Fruit fly (Drosophila melanogaster): Measurements from ENCODE around the gene strat.

Gene strat

DNA sequence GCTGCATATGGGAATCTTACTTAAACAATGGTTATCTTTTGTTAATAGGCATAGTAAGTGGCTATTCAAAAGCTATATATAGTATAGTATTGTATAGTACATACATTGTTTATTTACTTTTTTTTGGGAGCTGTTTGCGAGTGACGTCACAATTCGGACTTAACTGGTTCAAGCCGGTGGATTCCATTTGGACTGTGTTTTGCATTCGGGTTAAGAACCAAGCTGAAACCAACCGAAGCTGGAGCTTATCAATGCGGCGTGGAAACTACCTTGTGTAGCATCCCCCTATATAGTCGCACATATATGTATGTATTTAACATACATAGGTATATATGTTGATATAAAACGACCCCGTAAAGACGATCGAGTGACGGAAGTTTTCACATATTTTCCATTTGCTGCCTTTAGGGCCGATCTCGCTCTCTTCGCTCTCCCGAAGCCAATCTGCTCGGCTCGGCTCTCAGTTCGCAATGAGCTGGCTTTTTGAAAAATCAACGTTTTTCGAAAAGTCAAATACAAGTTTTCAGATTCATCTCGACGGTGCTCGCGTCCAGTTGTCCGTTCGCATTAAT lies 8.5 kb downstream of the strat start:
- TF ChIP-seq CG10274 (GFP tag; optimal IDR thresholded peaks at IDR 0.05) (no peak), Deaf1 (tag; optimal IDR thresholded peaks at IDR 0.05) (peak; percentile 56), wor (GFP tag; IDR thresholded peaks at IDR 0.05) (no peak), CG11398 (GFP tag; optimal IDR thresholded peaks at IDR 0.05) (no peak), Dref (GFP tag; IDR thresholded peaks at IDR 0.05) (no peak), CG34376 (GFP tag; optimal IDR thresholded peaks at IDR 0.05) (peak; percentile 72), CG7839 (tag; optimal IDR thresholded peaks at IDR 0.05) (no peak), Med (GFP tag) (peak; percentile 13), CG17361 (GFP tag; IDR thresholded peaks at IDR 0.05) (no peak), gfzf (GFP tag; optimal IDR thresholded peaks at IDR 0.05) (no peak), gem (tag; optimal IDR thresholded peaks at IDR 0.05) (peak; percentile 51), CG7357 (GFP tag; IDR thresholded peaks at IDR 0.05) (no peak), Trl (optimal IDR thresholded peaks at IDR 0.05) (peak; percentile 34 to 47), Trl (GFP tag; optimal IDR thresholded peaks at IDR 0.05) (no peak), chinmo (GFP tag; IDR thresholded peaks at IDR 0.05; ENCODE audit: partially characterized antibody) (peak; percentile 93), CG13287 (GFP tag; IDR thresholded peaks at IDR 0.05; ENCODE audit: partially characterized antibody) (peak; percentile 24; the same call in 1 of the 2 replicates)

DNA sequence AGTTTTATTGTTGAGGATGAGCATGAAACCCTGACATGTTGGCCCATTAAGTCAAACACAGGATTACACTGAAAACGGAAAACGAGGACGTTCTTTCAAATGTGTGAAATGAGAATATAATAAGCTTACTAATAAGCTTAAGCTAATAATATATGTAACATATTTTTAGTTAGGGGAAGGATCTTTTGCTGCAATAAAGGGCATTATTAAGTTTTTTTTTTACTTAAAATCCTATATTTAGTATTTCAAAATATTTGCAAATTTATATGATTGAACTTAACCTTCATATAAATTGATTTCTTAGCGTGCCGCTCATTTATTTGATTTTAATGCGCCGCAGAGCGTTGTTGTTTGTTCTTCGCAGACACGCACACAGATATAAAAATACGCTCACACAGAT lies 13.1 kb downstream of the strat start:
- TF ChIP-seq dmrt99B (tag; optimal IDR thresholded peaks at IDR 0.05) (peak; percentile 33), CG18599 (GFP tag; optimal IDR thresholded peaks at IDR 0.05) (peak; percentile 58), CG17361 (GFP tag; IDR thresholded peaks at IDR 0.05) (no peak), tll (GFP tag; optimal IDR thresholded peaks at IDR 0.05) (no peak), CG12769 (tag; optimal IDR thresholded peaks at IDR 0.05) (no peak), CG11560 (tag; IDR thresholded peaks at IDR 0.05) (no peak), Hr51 (GFP tag; optimal IDR thresholded peaks at IDR 0.05) (peak in 1 of 2 experiments; percentile 30), so (GFP tag; IDR thresholded peaks at IDR 0.05) (no peak), CG3281 (GFP tag; optimal IDR thresholded peaks at IDR 0.05) (peak; percentile 20), CG7786 (GFP tag; optimal IDR thresholded peaks at IDR 0.05) (no peak), CG10654 (GFP tag; optimal IDR thresholded peaks at IDR 0.05) (no peak), CG11695 (GFP tag; IDR thresholded peaks at IDR 0.05) (0 out of 3 replicates have a peak, but pooled peaks have one; percentile 31), CG12219 (GFP tag; optimal IDR thresholded peaks at IDR 0.05) (no peak), Nf-YB (GFP tag; optimal IDR thresholded peaks at IDR 0.05) (no peak), CoRest (tag; optimal IDR thresholded peaks at IDR 0.05) (peak; percentile 20), cwo (GFP tag; optimal IDR thresholded peaks at IDR 0.05) (peak; percentile 12), CG6854 (GFP tag; optimal IDR thresholded peaks at IDR 0.05) (no peak), Fer3 (tag; optimal IDR thresholded peaks at IDR 0.05) (peak; percentile 15), grau (tag; optimal IDR thresholded peaks at IDR 0.05) (peak; percentile 8), lab (GFP tag; optimal IDR thresholded peaks at IDR 0.05) (peak; percentile 26), CG33557 (GFP tag; optimal IDR thresholded peaks at IDR 0.05) (no peak), Kr (GFP tag; optimal IDR thresholded peaks at IDR 0.05) (no peak), Med (GFP tag) (peak; percentile 65), Abd-B (GFP tag; optimal IDR thresholded peaks at IDR 0.05) (peak; percentile 5), Ets65A (GFP tag) (peak; percentile 27), CG11504 (tag; optimal IDR thresholded peaks at IDR 0.05) (peak; percentile 51), CG10147 (GFP tag; optimal IDR thresholded peaks at IDR 0.05) (no peak), gce (GFP tag; IDR thresholded peaks at IDR 0.05) (no peak), CG12942 (GFP tag; optimal IDR thresholded peaks at IDR 0.05) (no peak), org-1 (GFP tag; optimal IDR thresholded peaks at IDR 0.05) (no peak), Tbp (GFP tag; optimal IDR thresholded peaks at IDR 0.05) (no peak), Hmr (GFP tag; optimal IDR thresholded peaks at IDR 0.05) (peak; percentile 44), sd (tag; optimal IDR thresholded peaks at IDR 0.05) (no peak), Fer1 (GFP tag; optimal IDR thresholded peaks at IDR 0.05) (peak; percentile 40), Drgx (GFP tag; IDR thresholded peaks at IDR 0.05) (no peak)

Measured in whole organism, embryonic.